Comparison of ENCODE assay signal across 2 fruit fly cellular contexts in the genomic region with DNA sequence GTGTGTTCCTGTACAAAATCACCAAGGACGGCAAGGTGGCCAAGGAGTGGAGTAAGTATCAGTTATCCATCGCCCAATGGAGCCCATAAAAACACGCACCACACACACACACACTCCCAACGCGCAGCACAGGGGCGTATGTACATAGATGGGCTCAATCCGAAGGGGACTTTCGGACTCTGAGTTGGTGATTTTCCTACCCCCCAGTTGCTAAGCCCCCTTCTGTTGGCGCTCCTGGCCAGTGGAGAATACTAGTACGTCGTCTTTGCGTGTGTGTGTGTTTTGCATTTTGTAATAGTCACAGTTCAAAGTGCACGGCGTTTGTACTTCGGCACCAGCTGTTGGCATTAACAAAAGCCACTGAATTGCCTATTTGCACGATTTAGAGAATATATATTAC.
TF ChIP-seq lines count a peak whose summit lies in the region.

No protein-coding gene starts in this region.

TF ChIP-seq in whole organism, embryonic, 481 proteins besides CTCF, POLR2A, EP300 and RAD21 (continued from another document and continues in another):
- TF ChIP-seq Neu2 (GFP tag; optimal IDR thresholded peaks at IDR 0.05; lab: Kevin White, UChicago; ENCODE audit: borderline replicate concordance) (no peak), CG17359 (tag; optimal IDR thresholded peaks at IDR 0.05; lab: Kevin White, UChicago) (peak; percentile 82), peb (GFP tag; IDR thresholded peaks at IDR 0.05; lab: Robert Waterston, UW) (peak; percentile 66; the same call in 1 of the 2 replicates), fru (optimal IDR thresholded peaks at IDR 0.05; lab: Kevin White, UChicago) (no peak), Pdp1 (GFP tag; optimal IDR thresholded peaks at IDR 0.05; lab: Kevin White, UChicago) (peak; percentile 50 to 83), sisA (GFP tag; IDR thresholded peaks at IDR 0.05; lab: Robert Waterston, UW) (peak; percentile 85), usp (GFP tag; optimal IDR thresholded peaks at IDR 0.05; lab: Kevin White, UChicago) (no peak), unpg (GFP tag; optimal IDR thresholded peaks at IDR 0.05; lab: Kevin White, UChicago) (peak; percentile 72), CG17361 (GFP tag; IDR thresholded peaks at IDR 0.05; lab: Robert Waterston, UW) (no peak; the same call in 2 of the 3 replicates), CHES-1-like (GFP tag; optimal IDR thresholded peaks at IDR 0.05; lab: Kevin White, UChicago) (peak; percentile 83), CG10959 (GFP tag; IDR thresholded peaks at IDR 0.05; lab: Robert Waterston, UW) (peak; percentile 61; the same call in 1 of the 2 replicates), fd64A (GFP tag; optimal IDR thresholded peaks at IDR 0.05; lab: Kevin White, UChicago) (peak; percentile 15), zen2 (GFP tag; IDR thresholded peaks at IDR 0.05; lab: Robert Waterston, UW; ENCODE audit: partially characterized antibody) (no peak), dimm (GFP tag; IDR thresholded peaks at IDR 0.05; lab: Robert Waterston, UW) (no peak; the same call in 1 of the 2 replicates), CG31224 (GFP tag; IDR thresholded peaks at IDR 0.05; lab: Robert Waterston, UW) (peak; percentile 57), Dek (tag; optimal IDR thresholded peaks at IDR 0.05; lab: Kevin White, UChicago) (peak; percentile 76), CG15269 (tag; optimal IDR thresholded peaks at IDR 0.05; lab: Kevin White, UChicago) (peak; percentile 89), CG15601 (tag; optimal IDR thresholded peaks at IDR 0.05; lab: Kevin White, UChicago) (peak; percentile 45), CG6791 (GFP tag; IDR thresholded peaks at IDR 0.05; lab: Robert Waterston, UW; ENCODE audit: partially characterized antibody) (no peak), ERR (GFP tag; optimal IDR thresholded peaks at IDR 0.05; lab: Kevin White, UChicago) (no peak), btn (GFP tag; optimal IDR thresholded peaks at IDR 0.05; lab: Kevin White, UChicago) (no peak), salm (tag; optimal IDR thresholded peaks at IDR 0.05; lab: Kevin White, UChicago) (peak; percentile 14), CG14710 (tag; optimal IDR thresholded peaks at IDR 0.05; lab: Kevin White, UChicago) (peak; percentile 26), exex (tag; optimal IDR thresholded peaks at IDR 0.05; lab: Kevin White, UChicago) (peak; percentile 42), sens (GFP tag; lab: Kevin White, UChicago) (peak; percentile 88), fd96Cb (tag; optimal IDR thresholded peaks at IDR 0.05; lab: Kevin White, UChicago) (peak; percentile 65), nerfin-2 (GFP tag; IDR thresholded peaks at IDR 0.05; lab: Robert Waterston, UW; ENCODE audit: partially characterized antibody) (no peak), CG8290 (GFP tag; optimal IDR thresholded peaks at IDR 0.05; lab: Kevin White, UChicago) (no peak), CG8290 (tag; optimal IDR thresholded peaks at IDR 0.05; lab: Kevin White, UChicago) (peak in 1 of 2 experiments; percentile 98), CG8281 (tag; optimal IDR thresholded peaks at IDR 0.05; lab: Kevin White, UChicago) (peak; percentile 16), CG7839 (tag; optimal IDR thresholded peaks at IDR 0.05; lab: Kevin White, UChicago) (peak; percentile 82), CG4282 (GFP tag; optimal IDR thresholded peaks at IDR 0.05; lab: Kevin White, UChicago) (peak; percentile 55), corto (GFP tag; optimal IDR thresholded peaks at IDR 0.05; lab: Kevin White, UChicago) (no peak), D (optimal IDR thresholded peaks at IDR 0.05; lab: Kevin White, UChicago) (no peak), D (GFP tag; optimal IDR thresholded peaks at IDR 0.05; lab: Kevin White, UChicago) (peak; percentile 45), CG18011 (GFP tag; optimal IDR thresholded peaks at IDR 0.05; lab: Kevin White, UChicago) (peak; percentile 46), pum (GFP tag; optimal IDR thresholded peaks at IDR 0.05; lab: Kevin White, UChicago) (peak; percentile 83), CkIIα-i1 (GFP tag; IDR thresholded peaks at IDR 0.05; lab: Robert Waterston, UW) (no peak), ac (GFP tag; optimal IDR thresholded peaks at IDR 0.05; lab: Kevin White, UChicago) (no peak), CG17385 (GFP tag; optimal IDR thresholded peaks at IDR 0.05; lab: Kevin White, UChicago) (peak; percentile 76), jigr1 (GFP tag; IDR thresholded peaks at IDR 0.05; lab: Robert Waterston, UW) (peak; percentile 24; the same call in 1 of the 3 replicates), lab (GFP tag; optimal IDR thresholded peaks at IDR 0.05; lab: Kevin White, UChicago) (peak; percentile 91), cas (GFP tag; IDR thresholded peaks at IDR 0.05; lab: Robert Waterston, UW) (peak; percentile 59; the same call in 1 of the 2 replicates), lilli (GFP tag; optimal IDR thresholded peaks at IDR 0.05; lab: Kevin White, UChicago) (peak; percentile 82), CG4854 (GFP tag; optimal IDR thresholded peaks at IDR 0.05; lab: Kevin White, UChicago) (peak; percentile 40), CG33213 (GFP tag; optimal IDR thresholded peaks at IDR 0.05; lab: Kevin White, UChicago) (peak; percentile 47), Lim3 (GFP tag; IDR thresholded peaks at IDR 0.05; lab: Robert Waterston, UW) (no peak), Atf-2 (GFP tag; optimal IDR thresholded peaks at IDR 0.05; lab: Kevin White, UChicago) (peak; percentile 64), CG6813 (GFP tag; optimal IDR thresholded peaks at IDR 0.05; lab: Kevin White, UChicago) (peak; percentile 83), CG8388 (GFP tag; optimal IDR thresholded peaks at IDR 0.05; lab: Kevin White, UChicago) (peak; percentile 19), Chrac-16 (GFP tag; optimal IDR thresholded peaks at IDR 0.05; lab: Kevin White, UChicago) (peak; percentile 75), klu (GFP tag; IDR thresholded peaks at IDR 0.05; lab: Robert Waterston, UW) (peak; percentile 44; the same call in 1 of the 2 replicates), Dip2 (GFP tag; IDR thresholded peaks at IDR 0.05; lab: Robert Waterston, UW) (no peak), CG15073 (GFP tag; optimal IDR thresholded peaks at IDR 0.05; lab: Kevin White, UChicago) (no peak), CG32767 (GFP tag; IDR thresholded peaks at IDR 0.05; lab: Robert Waterston, UW) (peak; percentile 41; the same call in 1 of the 2 replicates), zf30C (GFP tag; optimal IDR thresholded peaks at IDR 0.05; lab: Kevin White, UChicago) (no peak), Adf1 (GFP tag; IDR thresholded peaks at IDR 0.05; lab: Robert Waterston, UW) (no peak), sna (GFP tag; IDR thresholded peaks at IDR 0.05; lab: Robert Waterston, UW; ENCODE audit: partially characterized antibody) (no peak), pfk (GFP tag; optimal IDR thresholded peaks at IDR 0.05; lab: Kevin White, UChicago) (peak; percentile 38), Antp (GFP tag; optimal IDR thresholded peaks at IDR 0.05; lab: Kevin White, UChicago) (peak; percentile 92), CG4617 (GFP tag; optimal IDR thresholded peaks at IDR 0.05; lab: Kevin White, UChicago; ENCODE audit: borderline replicate concordance) (peak; percentile 55), CG6254 (GFP tag; optimal IDR thresholded peaks at IDR 0.05; lab: Kevin White, UChicago) (peak; percentile 43)

TF ChIP-seq in whole organism, prepupa, 60 proteins besides CTCF, POLR2A, EP300 and RAD21 (continued from another document):
- TF ChIP-seq Ets96B (tag; optimal IDR thresholded peaks at IDR 0.05; lab: Kevin White, UChicago) (peak; percentile 80), net (GFP tag; optimal IDR thresholded peaks at IDR 0.05; lab: Kevin White, UChicago) (peak; percentile 91), CG11762 (GFP tag; optimal IDR thresholded peaks at IDR 0.05; lab: Kevin White, UChicago; ENCODE audit: insufficient read depth) (peak; percentile 63), Hr4 (GFP tag; optimal IDR thresholded peaks at IDR 0.05; lab: Kevin White, UChicago) (peak; percentile 74), CG10669 (GFP tag; optimal IDR thresholded peaks at IDR 0.05; lab: Kevin White, UChicago) (peak; percentile 81), CG9139 (GFP tag; optimal IDR thresholded peaks at IDR 0.05; lab: Kevin White, UChicago) (peak; percentile 83), CG6276 (GFP tag; optimal IDR thresholded peaks at IDR 0.05; lab: Kevin White, UChicago) (peak; percentile 85), Hr39 (GFP tag; optimal IDR thresholded peaks at IDR 0.05; lab: Kevin White, UChicago) (peak; percentile 68), CG6854 (GFP tag; optimal IDR thresholded peaks at IDR 0.05; lab: Kevin White, UChicago) (peak; percentile 35), Gug (GFP tag; IDR thresholded peaks at IDR 0.05; lab: Robert Waterston, UW) (peak; percentile 78)
